Fruit fly (Drosophila melanogaster) whole organism, prepupa: Measurements from ENCODE around the gene Alp12.

Source experiments
- Blimp-1 ChIP-seq: fragments of 200-800 bp; sonication (Bioruptor generic); optimal IDR thresholded peaks from 3 replicates; lab custom pipeline; 2017; ENCODE audit warnings: missing biosample characterization, missing genetic modification characterization, mild to moderate bottlenecking, moderate library complexity, missing genetic modification reagents
- CG10631 ChIP-seq: fragments of 200-800 bp; sonication (Bioruptor generic); optimal IDR thresholded peaks from 2 replicates; lab custom pipeline; 2016; ENCODE audit warnings: missing biosample characterization, missing genetic modification characterization
- CG10669 ChIP-seq: fragments of 200-800 bp; sonication (Bioruptor generic); optimal IDR thresholded peaks from 3 replicates; lab custom pipeline; 2018; ENCODE audit warnings: missing biosample characterization, mild to moderate bottlenecking, missing genetic modification characterization, moderate library complexity
- CG11294 ChIP-seq: fragments of 200-800 bp; sonication (Bioruptor generic); IDR thresholded peaks from 2 replicates; pipeline ENCODE4 v1.3.6; 2022; ENCODE audit warnings: missing biosample characterization, missing genetic modification characterization
- CG11762 ChIP-seq: fragments of 200-800 bp; sonication (Bioruptor generic); optimal IDR thresholded peaks from 3 replicates; lab custom pipeline; 2016; ENCODE audit warnings: missing biosample characterization, missing genetic modification characterization; ENCODE audit not compliant: insufficient read depth
- CG11902 ChIP-seq: fragments of 200-800 bp; sonication (Bioruptor generic); optimal IDR thresholded peaks from 3 replicates; lab custom pipeline; 2016; ENCODE audit warnings: missing biosample characterization, missing genetic modification characterization
- CG15336 ChIP-seq: fragments of 200-800 bp; sonication (Bioruptor generic); IDR thresholded peaks from 2 replicates; pipeline ENCODE4 v1.3.6; 2022; ENCODE audit warnings: missing biosample characterization, missing genetic modification characterization
- CG1621 ChIP-seq: fragments of 200-800 bp; sonication (Bioruptor generic); optimal IDR thresholded peaks from 3 replicates; lab custom pipeline; 2018; ENCODE audit warnings: missing biosample characterization, mild to moderate bottlenecking, missing genetic modification characterization
- CG16779 ChIP-seq: fragments of 200-800 bp; sonication (Bioruptor generic); optimal IDR thresholded peaks from 3 replicates; lab custom pipeline; 2017; ENCODE audit warnings: missing biosample characterization, mild to moderate bottlenecking, missing genetic modification characterization
- CG3032 ChIP-seq: fragments of 200-800 bp; optimal IDR thresholded peaks from 2 replicates; lab custom pipeline; 2019; ENCODE audit warnings: missing biosample characterization, mild to moderate bottlenecking, missing genetic modification characterization, moderate library complexity
- CG31627 ChIP-seq: fragments of 200-800 bp; sonication (Bioruptor generic); optimal IDR thresholded peaks from 3 replicates; lab custom pipeline; 2016; ENCODE audit warnings: missing biosample characterization, missing genetic modification characterization
- CG32006 ChIP-seq: fragments of 200-800 bp; sonication (Bioruptor generic); optimal IDR thresholded peaks from 3 replicates; lab custom pipeline; 2017; ENCODE audit warnings: missing biosample characterization, mild to moderate bottlenecking, missing genetic modification characterization
- CG3919 ChIP-seq: fragments of 200-800 bp; sonication (Bioruptor generic); optimal IDR thresholded peaks from 3 replicates; lab custom pipeline; 2016; ENCODE audit warnings: missing biosample characterization, missing genetic modification characterization
- CG6163 ChIP-seq: fragments of 200-800 bp; sonication (Bioruptor generic); IDR thresholded peaks from 3 replicates; pipeline ENCODE4 v1.3.6; 2022; ENCODE audit warnings: missing biosample characterization, missing genetic modification characterization
- CG6276 ChIP-seq: fragments of 200-800 bp; sonication (Bioruptor generic); optimal IDR thresholded peaks from 2 replicates; lab custom pipeline; 2017; ENCODE audit warnings: missing biosample characterization, mild to moderate bottlenecking, missing genetic modification characterization
- CG6792 ChIP-seq: fragments of 200-800 bp; sonication (Bioruptor generic); optimal IDR thresholded peaks from 3 replicates; lab custom pipeline; 2016; ENCODE audit warnings: missing biosample characterization, missing genetic modification characterization
- CG6808 ChIP-seq: fragments of 200-800 bp; sonication (Bioruptor generic); optimal IDR thresholded peaks from 3 replicates; lab custom pipeline; 2017; ENCODE audit warnings: missing biosample characterization, missing genetic modification characterization, mild to moderate bottlenecking, moderate library complexity, missing genetic modification reagents
- CG6854 ChIP-seq: fragments of 200-800 bp; sonication (Bioruptor generic); optimal IDR thresholded peaks from 2 replicates; lab custom pipeline; 2017; ENCODE audit warnings: missing biosample characterization, mild to moderate bottlenecking, missing genetic modification characterization
- CG7368 ChIP-seq: fragments of 200-800 bp; sonication (Bioruptor generic); optimal IDR thresholded peaks from 3 replicates; lab custom pipeline; 2016; ENCODE audit warnings: missing biosample characterization, missing genetic modification characterization
- CG8119 ChIP-seq: fragments of 200-800 bp; sonication (Bioruptor generic); IDR thresholded peaks from 3 replicates; pipeline ENCODE4 v1.3.6; 2022; ENCODE audit warnings: missing biosample characterization, missing genetic modification characterization
- CG8632 ChIP-seq: fragments of 200-800 bp; sonication (Bioruptor generic); optimal IDR thresholded peaks from 3 replicates; lab custom pipeline; 2016; ENCODE audit warnings: missing biosample characterization, missing genetic modification characterization
- CG9139 ChIP-seq: fragments of 200-800 bp; sonication (Bioruptor generic); optimal IDR thresholded peaks from 3 replicates; lab custom pipeline; 2017; ENCODE audit warnings: missing biosample characterization, mild to moderate bottlenecking, missing genetic modification characterization
- Eip75B ChIP-seq: fragments of 200-800 bp; sonication (Bioruptor generic); optimal IDR thresholded peaks from 3 replicates; lab custom pipeline; 2016; ENCODE audit warnings: missing biosample characterization, missing genetic modification characterization
- Ets21C ChIP-seq: fragments of 200-800 bp; sonication (Bioruptor generic); optimal IDR thresholded peaks from 3 replicates; lab custom pipeline; 2016; ENCODE audit warnings: missing biosample characterization, missing genetic modification characterization
- Ets96B ChIP-seq: fragments of 200-800 bp; optimal IDR thresholded peaks from 2 replicates; lab custom pipeline; 2019; ENCODE audit warnings: missing biosample characterization, mild to moderate bottlenecking, missing genetic modification characterization, moderate library complexity
- Hr38 ChIP-seq: sonication (Bioruptor generic); optimal IDR thresholded peaks from 2 replicates; lab custom pipeline; 2016; ENCODE audit warnings: missing biosample characterization, missing genetic modification characterization
- Met ChIP-seq: fragments of 200-800 bp; sonication (Bioruptor generic); optimal IDR thresholded peaks from 3 replicates; lab custom pipeline; 2016; ENCODE audit warnings: missing biosample characterization, missing genetic modification characterization
- OdsH ChIP-seq: fragments of 200-800 bp; sonication (Bioruptor generic); optimal IDR thresholded peaks from 3 replicates; lab custom pipeline; 2016; ENCODE audit warnings: missing biosample characterization, missing genetic modification characterization
- Smox ChIP-seq: fragments of 200-800 bp; sonication (Bioruptor generic); optimal IDR thresholded peaks from 3 replicates; lab custom pipeline; 2016; ENCODE audit warnings: missing biosample characterization, missing genetic modification characterization
- Sox102F ChIP-seq: fragments of 200-800 bp; sonication (Bioruptor generic); optimal IDR thresholded peaks from 2 replicates; lab custom pipeline; 2016; ENCODE audit warnings: missing biosample characterization, mild to moderate bottlenecking, missing genetic modification characterization
- Sox14 ChIP-seq: fragments of 200-800 bp; sonication (Bioruptor generic); optimal IDR thresholded peaks from 3 replicates; lab custom pipeline; 2016; ENCODE audit warnings: missing biosample characterization, missing genetic modification characterization
- Sox15 ChIP-seq: fragments of 200-800 bp; sonication (Bioruptor generic); optimal IDR thresholded peaks from 3 replicates; lab custom pipeline; 2016; ENCODE audit warnings: missing biosample characterization, missing genetic modification characterization
- cyc ChIP-seq: fragments of 200-800 bp; sonication (Bioruptor generic); optimal IDR thresholded peaks from 3 replicates; lab custom pipeline; 2016; ENCODE audit warnings: missing biosample characterization, missing genetic modification characterization
- dac ChIP-seq: fragments of 200-800 bp; sonication (Bioruptor generic); optimal IDR thresholded peaks from 2 replicates; lab custom pipeline; 2017; ENCODE audit warnings: missing biosample characterization, mild to moderate bottlenecking, missing genetic modification characterization
- dsx ChIP-seq: fragments of 200-800 bp; optimal IDR thresholded peaks from 3 replicates; lab custom pipeline; 2019; ENCODE audit warnings: missing biosample characterization, mild to moderate bottlenecking, missing genetic modification characterization, moderate library complexity; ENCODE audit not compliant: poor library complexity, severe bottlenecking
- fd85E ChIP-seq: fragments of 200-800 bp; sonication (Bioruptor generic); optimal IDR thresholded peaks from 3 replicates; lab custom pipeline; 2016; ENCODE audit warnings: missing biosample characterization, missing genetic modification characterization
- lz ChIP-seq: fragments of 200-800 bp; sonication (Bioruptor generic); optimal IDR thresholded peaks from 3 replicates; lab custom pipeline; 2016; ENCODE audit warnings: missing biosample characterization, missing genetic modification characterization
- net ChIP-seq: fragments of 200-800 bp; sonication (Bioruptor generic); optimal IDR thresholded peaks from 3 replicates; lab custom pipeline; 2016; ENCODE audit warnings: missing biosample characterization, missing genetic modification characterization
- spab ChIP-seq: fragments of 200-800 bp; sonication (Bioruptor generic); optimal IDR thresholded peaks from 2 replicates; lab custom pipeline; 2017; ENCODE audit warnings: missing biosample characterization, mild to moderate bottlenecking, missing genetic modification characterization, missing genetic modification reagents
- ss ChIP-seq, 2 experiments: fragments of 200-800 bp; sonication (Bioruptor generic); optimal IDR thresholded peaks; 2 replicates in 1 of 2; 3 replicates in 1 of 2; lab custom pipeline; 2017 to 2018; ENCODE audit warnings: mild to moderate bottlenecking in 2 of 2, missing biosample characterization in 2 of 2, missing genetic modification characterization in 2 of 2, moderate library complexity in 1 of 2
- svp ChIP-seq: fragments of 200-800 bp; sonication (Bioruptor generic); peaks from one replicate; lab custom pipeline; 2016; ENCODE audit warnings: missing biosample characterization, missing genetic modification characterization
- topi ChIP-seq: fragments of 200-800 bp; sonication (Bioruptor generic); optimal IDR thresholded peaks from 3 replicates; lab custom pipeline; 2016; ENCODE audit warnings: missing biosample characterization, missing genetic modification characterization
- vri ChIP-seq: fragments of 200-800 bp; sonication (Bioruptor generic); optimal IDR thresholded peaks from 3 replicates; lab custom pipeline; 2016; ENCODE audit warnings: missing biosample characterization, mild to moderate bottlenecking, missing genetic modification characterization

The Alp12 gene

dm6 chr2L:19401914-19402313 lies 21.9 kb upstream of the Alp12 start:
- TF ChIP-seq CG11762 (no peak), Sox102F (GFP tag; lab: Kevin White, UChicago) (no peak), CG6854 (GFP tag; lab: Kevin White, UChicago) (no peak), Ets96B (no peak), CG31627 (GFP tag; lab: Kevin White, UChicago) (no peak), CG16779 (tag; lab: Kevin White, UChicago) (no peak), Eip75B (GFP tag; lab: Kevin White, UChicago) (no peak), dac (GFP tag; lab: Kevin White, UChicago) (no peak), CG10669 (GFP tag; lab: Kevin White, UChicago) (no peak)

dm6 chr2L:19402667-19403066 lies 21.2 kb upstream of the Alp12 start:
- TF ChIP-seq CG16779 (tag; lab: Kevin White, UChicago) = no peak
- TF ChIP-seq Eip75B (GFP tag; lab: Kevin White, UChicago) = no peak
- TF ChIP-seq CG6276 (GFP tag; lab: Kevin White, UChicago) = no peak
- TF ChIP-seq CG3032 = no peak
- no peak for TF ChIP-seq CG1621
- TF ChIP-seq CG15336 = no peak
- TF ChIP-seq net (GFP tag; lab: Kevin White, UChicago) = no peak
- TF ChIP-seq CG11902 (GFP tag; lab: Kevin White, UChicago) = no peak
- TF ChIP-seq OdsH = no peak
- TF ChIP-seq dsx (GFP tag; lab: Kevin White, UChicago) = no peak
- TF ChIP-seq CG9139 = no peak
- no peak for TF ChIP-seq cyc (GFP tag; lab: Kevin White, UChicago)
- no peak for TF ChIP-seq lz (GFP tag; lab: Kevin White, UChicago)
- no peak for TF ChIP-seq CG6163 (GFP tag; lab: Robert Waterston, UW)
- no peak for TF ChIP-seq Met (GFP tag; lab: Kevin White, UChicago)
- no peak for TF ChIP-seq Ets21C
- no peak for TF ChIP-seq Ets96B
- TF ChIP-seq fd85E = no peak
- no peak for TF ChIP-seq CG10669 (GFP tag; lab: Kevin White, UChicago)
- TF ChIP-seq CG6792 (GFP tag; lab: Kevin White, UChicago) = no peak
- TF ChIP-seq, all 60 proteins: peak for 0

dm6 chr2L:19403398-19403797 lies 20.5 kb upstream of the Alp12 start:
- TF ChIP-seq Blimp-1 (GFP tag; lab: Kevin White, UChicago) (no peak), CG1621 (no peak), CG11762 (no peak), Hr38 (no peak), Sox14 (GFP tag; lab: Kevin White, UChicago) (no peak), ss (GFP tag; optimal IDR thresholded peaks at IDR 0.05; lab: Kevin White, UChicago) (no peak), CG6163 (GFP tag; lab: Robert Waterston, UW) (no peak), CG8119 (no peak), Smox (no peak), CG8632 (GFP tag; lab: Kevin White, UChicago) (no peak), lz (GFP tag; lab: Kevin White, UChicago) (no peak), topi (GFP tag; lab: Kevin White, UChicago) (no peak), svp (GFP tag; lab: Kevin White, UChicago) (no peak), CG6808 (no peak)

dm6 chr2L:19404804-19405203 lies 19.0 kb upstream of the Alp12 start:
- TF ChIP-seq topi (GFP tag; lab: Kevin White, UChicago) = no peak
- no peak for TF ChIP-seq spab
- no peak for TF ChIP-seq CG6854 (GFP tag; lab: Kevin White, UChicago)
- TF ChIP-seq CG10631 (GFP tag; lab: Kevin White, UChicago) = no peak
- no peak for TF ChIP-seq CG9139
- TF ChIP-seq CG11294 (GFP tag; lab: Robert Waterston, UW) = no peak
- TF ChIP-seq CG15336 = no peak
- TF ChIP-seq svp (GFP tag; lab: Kevin White, UChicago) = no peak
- TF ChIP-seq CG16779 (tag; lab: Kevin White, UChicago) = no peak
- no peak for TF ChIP-seq OdsH
- TF ChIP-seq CG11762 = no peak
- no peak for TF ChIP-seq CG6163 (GFP tag; lab: Robert Waterston, UW)
- TF ChIP-seq CG31627 (GFP tag; lab: Kevin White, UChicago) = no peak
- TF ChIP-seq vri (GFP tag; lab: Kevin White, UChicago) = no peak
- TF ChIP-seq Sox15 (GFP tag; lab: Kevin White, UChicago) = no peak
- TF ChIP-seq CG7368 = no peak
- no peak for TF ChIP-seq net (GFP tag; lab: Kevin White, UChicago)
- TF ChIP-seq CG32006 = no peak
- no peak for TF ChIP-seq CG3919 (GFP tag; lab: Kevin White, UChicago)
- TF ChIP-seq cyc (GFP tag; lab: Kevin White, UChicago) = no peak
